5 worm cellular contexts compared by ENCODE assay signal in genomic region chrII:5178609-5179008, ce11.
TF ChIP-seq lines count a peak whose summit lies in the region.

No protein-coding gene starts in this region.

TF ChIP-seq in whole organism, L1 larva, 84 proteins besides CTCF, POLR2A, EP300 and RAD21:
- peak; percentile 7 for TF ChIP-seq zip-4 (GFP tag; optimal IDR thresholded peaks at IDR 0.05; lab: Kevin White, UChicago)
- TF ChIP-seq aly-2 (tag; optimal IDR thresholded peaks at IDR 0.05; lab: Kevin White, UChicago) = no peak
- peak; percentile 1 for TF ChIP-seq elt-2 (tag; optimal IDR thresholded peaks at IDR 0.05; lab: Kevin White, UChicago)

TF ChIP-seq in whole organism, L2 larva, 48 proteins besides CTCF, POLR2A, EP300 and RAD21:
- TF ChIP-seq nhr-25 (tag; optimal IDR thresholded peaks at IDR 0.05; lab: Kevin White, UChicago) = no peak
- TF ChIP-seq ama-1 (optimal IDR thresholded peaks at IDR 0.05; lab: Kevin White, UChicago) = peak; percentile 23

TF ChIP-seq in whole organism, L3 larva, 47 proteins besides CTCF, POLR2A, EP300 and RAD21:
- TF ChIP-seq ama-1 (optimal IDR thresholded peaks at IDR 0.05; lab: Kevin White, UChicago) (peak; percentile 23), nhr-25 (tag; optimal IDR thresholded peaks at IDR 0.05; lab: Kevin White, UChicago) (no peak), elt-2 (tag; optimal IDR thresholded peaks at IDR 0.05; lab: Kevin White, UChicago) (peak; percentile 28), nhr-43 (tag; optimal IDR thresholded peaks at IDR 0.05; lab: Kevin White, UChicago; ENCODE audit: poor library complexity, severe bottlenecking) (peak; percentile 36), sea-2 (GFP tag; optimal IDR thresholded peaks at IDR 0.05; lab: Kevin White, UChicago) (no peak), elt-3 (tag; optimal IDR thresholded peaks at IDR 0.05; lab: Kevin White, UChicago) (no peak), nhr-12 (tag; optimal IDR thresholded peaks at IDR 0.05; lab: Kevin White, UChicago) (no peak)

TF ChIP-seq in whole organism, L4 larva, 104 proteins besides CTCF, POLR2A, EP300 and RAD21:
- TF ChIP-seq nhr-102 (tag; optimal IDR thresholded peaks at IDR 0.05; lab: Kevin White, UChicago) (no peak), lim-7 (GFP tag; IDR thresholded peaks at IDR 0.05; lab: Robert Waterston, UW) (no peak), nhr-111 (GFP tag; optimal IDR thresholded peaks at IDR 0.05; lab: Kevin White, UChicago) (no peak), mxl-2 (GFP tag; conservative IDR thresholded peaks at IDR 0.05; lab: Robert Waterston, UW) (no peak), nhr-48 (tag; optimal IDR thresholded peaks at IDR 0.05; lab: Kevin White, UChicago) (no peak), dmd-8 (GFP tag; IDR thresholded peaks at IDR 0.05; lab: Robert Waterston, UW) (no peak), hlh-11 (tag; optimal IDR thresholded peaks at IDR 0.05; lab: Kevin White, UChicago) (no peak), nhr-10 (tag; optimal IDR thresholded peaks at IDR 0.05; lab: Kevin White, UChicago) (no peak), F49E8.2 (tag; optimal IDR thresholded peaks at IDR 0.05; lab: Kevin White, UChicago; ENCODE audit: borderline replicate concordance) (no peak), T26A8.4 (GFP tag; IDR thresholded peaks at IDR 0.05; lab: Robert Waterston, UW) (peak; percentile 56), saeg-2 (GFP tag; IDR thresholded peaks at IDR 0.05; lab: Robert Waterston, UW) (0 out of 2 replicates have a peak, but pooled peaks have one; percentile 21), mxl-3 (GFP tag; optimal IDR thresholded peaks at IDR 0.05; lab: Kevin White, UChicago) (no peak), egl-43 (GFP tag; IDR thresholded peaks at IDR 0.05; lab: Robert Waterston, UW) (no peak), nhr-28 (tag; optimal IDR thresholded peaks at IDR 0.05; lab: Kevin White, UChicago) (no peak), unc-39 (tag; optimal IDR thresholded peaks at IDR 0.05; lab: Kevin White, UChicago) (no peak), aha-1 (tag; lab: Kevin White, UChicago) (no peak), sdz-12 (GFP tag; optimal IDR thresholded peaks at IDR 0.05; lab: Kevin White, UChicago) (peak; percentile 40), snpc-1.2 (GFP tag; IDR thresholded peaks at IDR 0.05; lab: Robert Waterston, UW) (no peak), duxl-1 (tag; optimal IDR thresholded peaks at IDR 0.05; lab: Kevin White, UChicago; ENCODE audit: poor library complexity) (no peak), madf-9 (GFP tag; conservative IDR thresholded peaks at IDR 0.05; lab: Robert Waterston, UW) (no peak), lin-15B (tag; optimal IDR thresholded peaks at IDR 0.05; lab: Kevin White, UChicago) (no peak), daf-12 (tag; optimal IDR thresholded peaks at IDR 0.05; lab: Kevin White, UChicago) (no peak), lsy-2 (tag; optimal IDR thresholded peaks at IDR 0.05; lab: Kevin White, UChicago) (peak in 1 of 2 experiments; percentile 11), mdt-29 (GFP tag; IDR thresholded peaks at IDR 0.05; lab: Robert Waterston, UW) (no peak), zip-11 (GFP tag; IDR thresholded peaks at IDR 0.05; lab: Robert Waterston, UW) (no peak), ceh-44 (GFP tag; IDR thresholded peaks at IDR 0.05; lab: Robert Waterston, UW) (no peak), gei-8 (GFP tag; optimal IDR thresholded peaks at IDR 0.05; lab: Kevin White, UChicago) (no peak), hlh-30 (tag; optimal IDR thresholded peaks at IDR 0.05; lab: Kevin White, UChicago; ENCODE audit: insufficient read depth) (no peak), ctbp-1 (GFP tag; IDR thresholded peaks at IDR 0.05; lab: Robert Waterston, UW) (no peak), madf-5 (GFP tag; IDR thresholded peaks at IDR 0.05; lab: Robert Waterston, UW) (no peak), nhr-41 (GFP tag; IDR thresholded peaks at IDR 0.05; lab: Robert Waterston, UW) (no peak), F26F4.8 (GFP tag; conservative IDR thresholded peaks at IDR 0.05; lab: Robert Waterston, UW) (no peak), spr-3 (GFP tag; optimal IDR thresholded peaks at IDR 0.05; lab: Kevin White, UChicago) (no peak), attf-4 (tag; optimal IDR thresholded peaks at IDR 0.05; lab: Kevin White, UChicago) (no peak), F37D6.2 (tag; optimal IDR thresholded peaks at IDR 0.05; lab: Kevin White, UChicago) (no peak), Y75B8A.6 (GFP tag; IDR thresholded peaks at IDR 0.05; lab: Robert Waterston, UW) (0 out of 2 replicates have a peak, but pooled peaks have one; percentile 12)
TF ChIP-seq in whole organism, L4 larva: peak in this region for 5.

TF ChIP-seq in whole organism, young adult, 124 proteins besides CTCF, POLR2A, EP300 and RAD21:
- TF ChIP-seq ekl-4 (GFP tag; IDR thresholded peaks at IDR 0.05; lab: Robert Waterston, UW) (peak; percentile 38; the same call in 1 of the 2 replicates), ceh-100 (GFP tag; IDR thresholded peaks at IDR 0.05; lab: Robert Waterston, UW) (0 out of 2 replicates have a peak, but pooled peaks have one; percentile 18), Y56A3A.18 (GFP tag; IDR thresholded peaks at IDR 0.05; lab: Robert Waterston, UW) (peak; percentile 79; the same call in 1 of the 2 replicates), atf-7 (tag; optimal IDR thresholded peaks at IDR 0.05; lab: Kevin White, UChicago) (no peak), ztf-6 (GFP tag; IDR thresholded peaks at IDR 0.05; lab: Robert Waterston, UW) (no peak), lin-54 (GFP tag; optimal IDR thresholded peaks at IDR 0.05; lab: Kevin White, UChicago) (no peak), ceh-40 (GFP tag; IDR thresholded peaks at IDR 0.05; lab: Robert Waterston, UW) (no peak), attf-6 (GFP tag; IDR thresholded peaks at IDR 0.05; lab: Robert Waterston, UW) (no peak), let-607 (tag; optimal IDR thresholded peaks at IDR 0.05; lab: Kevin White, UChicago) (peak in 1 of 2 experiments; percentile 7), lin-35 (GFP tag; optimal IDR thresholded peaks at IDR 0.05; lab: Kevin White, UChicago) (no peak), F52B5.7 (tag; optimal IDR thresholded peaks at IDR 0.05; lab: Kevin White, UChicago) (no peak), hlh-12 (tag; optimal IDR thresholded peaks at IDR 0.05; lab: Kevin White, UChicago) (no peak), B0336.3 (GFP tag; IDR thresholded peaks at IDR 0.05; lab: Robert Waterston, UW) (peak; percentile 44; the same call in 1 of the 2 replicates), repo-1 (tag; optimal IDR thresholded peaks at IDR 0.05; lab: Kevin White, UChicago) (peak; percentile 80), cebp-1 (GFP tag; IDR thresholded peaks at IDR 0.05; lab: Robert Waterston, UW) (no peak), cebp-1 (tag; optimal IDR thresholded peaks at IDR 0.05; lab: Kevin White, UChicago) (peak; percentile 18), pbrm-1 (GFP tag; IDR thresholded peaks at IDR 0.05; lab: Robert Waterston, UW) (0 out of 2 replicates have a peak, but pooled peaks have one; percentile 20), C17E4.6 (GFP tag; IDR thresholded peaks at IDR 0.05; lab: Robert Waterston, UW) (0 out of 2 replicates have a peak, but pooled peaks have one; percentile 31), efl-1 (GFP tag; optimal IDR thresholded peaks at IDR 0.05; lab: Kevin White, UChicago) (no peak), rpc-1 (optimal IDR thresholded peaks at IDR 0.05; lab: Kevin White, UChicago) (no peak), rpc-1 (tag; optimal IDR thresholded peaks at IDR 0.05; lab: Kevin White, UChicago) (no peak)
